Worm (Caenorhabditis elegans) whole organism, L4 larva: ENCODE measurements around the gene W05H9.2.

ENCODE experiments used
- F10B5.3 ChIP-seq: sonication (generic microtip); optimal IDR thresholded peaks from 2 replicates; lab custom pipeline; 2016; ENCODE audit warnings: mild to moderate bottlenecking, missing genetic modification characterization, missing compliant biosample characterization
- F37D6.2 ChIP-seq: sonication (generic microtip); optimal IDR thresholded peaks from 2 replicates; lab custom pipeline; 2016; ENCODE audit warnings: mild to moderate bottlenecking, missing genetic modification characterization, missing compliant biosample characterization
- F44E2.7 ChIP-seq: fragments of 200-800 bp; sonication (Bioruptor generic); IDR thresholded peaks from 2 replicates; pipeline ENCODE4 v2.1.2; 2022; ENCODE audit warnings: missing genetic modification characterization, missing compliant biosample characterization
- T20F7.1 ChIP-seq: fragments of 200-800 bp; sonication (Bioruptor generic); optimal IDR thresholded peaks from 2 replicates; lab custom pipeline; 2018; ENCODE audit warnings: mild to moderate bottlenecking, missing genetic modification characterization, missing compliant biosample characterization
- Y105C5A.15 ChIP-seq: fragments of 200-800 bp; sonication (Bioruptor generic); IDR thresholded peaks from 2 replicates; pipeline ENCODE4 v1.3.6; 2022; ENCODE audit warnings: missing genetic modification characterization, missing compliant biosample characterization
- Y5F2A.4 ChIP-seq: fragments of 200-800 bp; sonication (Bioruptor generic); optimal IDR thresholded peaks from 2 replicates; lab custom pipeline; 2018; ENCODE audit warnings: mild to moderate bottlenecking, missing genetic modification characterization, missing compliant biosample characterization
- ZK337.2 ChIP-seq: fragments of 200-800 bp; sonication (Bioruptor generic); IDR thresholded peaks from 2 replicates; pipeline ENCODE4 v1.3.6; 2022; ENCODE audit warnings: missing genetic modification reagents, missing genetic modification characterization, missing compliant biosample characterization
- ama-1 ChIP-seq: fragments of 150-350 bp; optimal IDR thresholded peaks from 2 replicates; lab custom pipeline; 2014; ENCODE audit warnings: inconsistent platforms, mixed read lengths
- ceh-44 ChIP-seq: fragments of 200-800 bp; sonication (Bioruptor generic); IDR thresholded peaks from 2 replicates; pipeline ENCODE4 v1.3.6; 2022; ENCODE audit warnings: missing genetic modification reagents, missing genetic modification characterization, missing compliant biosample characterization
- ceh-62 ChIP-seq: sonication (generic microtip); optimal IDR thresholded peaks from 2 replicates; lab custom pipeline; 2017; ENCODE audit warnings: missing biosample characterization, missing genetic modification characterization
- daf-16 ChIP-seq, 3 experiments: sonication (generic microtip); optimal IDR thresholded peaks; 2 replicates each; lab custom pipeline; 2016 to 2017; ENCODE audit warnings: missing genetic modification characterization in 3 of 3, missing genetic modification reagents in 3 of 3, mild to moderate bottlenecking in 2 of 3, missing compliant biosample characterization in 2 of 3, missing biosample characterization in 1 of 3, moderate library complexity in 1 of 3
- daf-19 ChIP-seq: fragments of 200-800 bp; sonication (Bioruptor generic); conservative IDR thresholded peaks from 2 replicates; pipeline ENCODE4 v1.3.6; 2022; ENCODE audit warnings: missing genetic modification characterization, missing compliant biosample characterization
- daf-8 ChIP-seq: fragments of 200-800 bp; sonication (Bioruptor generic); IDR thresholded peaks from 2 replicates; pipeline ENCODE4 v1.3.6; 2022; ENCODE audit warnings: missing genetic modification characterization, missing compliant biosample characterization
- duxl-1 ChIP-seq: sonication (generic microtip); optimal IDR thresholded peaks from 2 replicates; lab custom pipeline; 2016; ENCODE audit warnings: mild to moderate bottlenecking, missing genetic modification characterization, moderate library complexity, missing compliant biosample characterization; ENCODE audit not compliant: poor library complexity
- egl-27 ChIP-seq: sonication (generic microtip); optimal IDR thresholded peaks from 3 replicates; lab custom pipeline; 2017; ENCODE audit warnings: missing biosample characterization, missing genetic modification reagents, missing genetic modification characterization
- egl-43 ChIP-seq: fragments of 200-800 bp; sonication (Bioruptor generic); IDR thresholded peaks from 2 replicates; pipeline ENCODE4 v1.3.6; 2022; ENCODE audit warnings: missing genetic modification reagents, missing genetic modification characterization, missing compliant biosample characterization
- fos-1 ChIP-seq: fragments of 150-350 bp; optimal IDR thresholded peaks from 2 replicates; lab custom pipeline; 2014; ENCODE audit warnings: missing biosample characterization, missing genetic modification characterization
- gei-8 ChIP-seq: fragments of 200-800 bp; sonication (Bioruptor generic); optimal IDR thresholded peaks from 2 replicates; lab custom pipeline; 2018; ENCODE audit warnings: mild to moderate bottlenecking, missing genetic modification characterization, missing compliant biosample characterization
- hmg-1.1 ChIP-seq: fragments of 200-800 bp; sonication (Bioruptor generic); IDR thresholded peaks from 2 replicates; pipeline ENCODE4 v1.3.6; 2022; ENCODE audit warnings: missing genetic modification reagents, missing genetic modification characterization, missing compliant biosample characterization
- jun-1 ChIP-seq: fragments of 150-350 bp; optimal IDR thresholded peaks from 2 replicates; lab custom pipeline; 2014; ENCODE audit warnings: missing biosample characterization, missing genetic modification reagents, missing genetic modification characterization
- lim-7 ChIP-seq: fragments of 200-800 bp; sonication (Bioruptor generic); IDR thresholded peaks from 2 replicates; pipeline ENCODE4 v1.3.6; 2022; ENCODE audit warnings: missing genetic modification characterization, missing compliant biosample characterization
- lin-1 ChIP-seq: fragments of 200-800 bp; sonication (Bioruptor generic); IDR thresholded peaks from 2 replicates; pipeline ENCODE4 v1.3.6; 2022; ENCODE audit warnings: missing genetic modification reagents, missing genetic modification characterization, missing compliant biosample characterization
- lin-13 ChIP-seq: fragments of 150-350 bp; optimal IDR thresholded peaks from 2 replicates; lab custom pipeline; 2014; ENCODE audit warnings: missing biosample characterization, missing genetic modification reagents, missing genetic modification characterization
- lin-29 ChIP-seq: fragments of 200-800 bp; sonication (Bioruptor generic); IDR thresholded peaks from 2 replicates; pipeline ENCODE4 v1.3.6; 2022; ENCODE audit warnings: missing genetic modification reagents, missing genetic modification characterization, missing compliant biosample characterization
- lin-38 ChIP-seq: fragments of 200-800 bp; sonication (Bioruptor generic); IDR thresholded peaks from 2 replicates; pipeline ENCODE4 v1.3.6; 2022; ENCODE audit warnings: missing genetic modification reagents, missing genetic modification characterization, missing compliant biosample characterization
- lsy-2 ChIP-seq, 2 experiments: fragments of 150-350 bp in 1 of 2; sonication (generic microtip) in 1 of 2; optimal IDR thresholded peaks; 2 replicates each; lab custom pipeline; 2014 to 2017; ENCODE audit warnings: missing biosample characterization in 2 of 2, missing genetic modification characterization in 2 of 2
- madf-5 ChIP-seq, 2 experiments: fragments of 200-800 bp; sonication (Bioruptor generic); IDR thresholded peaks; 2 replicates each; pipeline ENCODE4 v1.3.6; 2022; ENCODE audit warnings: missing compliant biosample characterization in 2 of 2, missing genetic modification characterization in 2 of 2
- madf-9 ChIP-seq: fragments of 200-800 bp; sonication (Bioruptor generic); conservative IDR thresholded peaks from 2 replicates; pipeline ENCODE4 v1.3.6; 2022; ENCODE audit warnings: missing genetic modification reagents, missing genetic modification characterization, missing compliant biosample characterization
- mdl-1 ChIP-seq, 2 experiments: fragments of 150-350 bp in 1 of 2; sonication (generic microtip) in 1 of 2; optimal IDR thresholded peaks; 2 replicates each; lab custom pipeline; 2014 to 2017; ENCODE audit warnings: missing biosample characterization in 2 of 2, missing genetic modification characterization in 2 of 2
- mdt-29 ChIP-seq: fragments of 200-800 bp; sonication (Bioruptor generic); IDR thresholded peaks from 2 replicates; pipeline ENCODE4 v1.3.6; 2022; ENCODE audit warnings: missing genetic modification reagents, missing genetic modification characterization, missing compliant biosample characterization
- mep-1 ChIP-seq: fragments of 150-350 bp; sonication (generic microtip); optimal IDR thresholded peaks from 3 replicates; lab custom pipeline; 2014; ENCODE audit warnings: missing biosample characterization, missing genetic modification characterization
- mxl-2 ChIP-seq: fragments of 200-800 bp; sonication (Bioruptor generic); conservative IDR thresholded peaks from 2 replicates; pipeline ENCODE4 v1.3.6; 2022; ENCODE audit warnings: missing genetic modification reagents, missing genetic modification characterization, missing compliant biosample characterization
- mxl-3 ChIP-seq: fragments of 200-800 bp; sonication (Bioruptor generic); optimal IDR thresholded peaks from 2 replicates; lab custom pipeline; 2018; ENCODE audit warnings: mild to moderate bottlenecking, missing genetic modification characterization, missing compliant biosample characterization
- nhr-102 ChIP-seq: sonication (generic microtip); optimal IDR thresholded peaks from 2 replicates; lab custom pipeline; 2016; ENCODE audit warnings: mild to moderate bottlenecking, missing genetic modification characterization, moderate library complexity, missing compliant biosample characterization
- nhr-111 ChIP-seq: fragments of 200-800 bp; sonication (Bioruptor generic); optimal IDR thresholded peaks from 2 replicates; lab custom pipeline; 2018; ENCODE audit warnings: mild to moderate bottlenecking, missing genetic modification characterization, missing compliant biosample characterization
- nhr-237 ChIP-seq: sonication (generic microtip); optimal IDR thresholded peaks from 2 replicates; lab custom pipeline; 2017; ENCODE audit warnings: missing biosample characterization, missing genetic modification characterization
- nhr-28 ChIP-seq: fragments of 150-350 bp; optimal IDR thresholded peaks from 2 replicates; lab custom pipeline; 2014; ENCODE audit warnings: missing biosample characterization, missing genetic modification characterization
- nhr-77 ChIP-seq: fragments of 150-350 bp; optimal IDR thresholded peaks from 2 replicates; lab custom pipeline; 2014; ENCODE audit warnings: missing biosample characterization, missing genetic modification characterization
- set-16 ChIP-seq: fragments of 200-800 bp; sonication (Bioruptor generic); IDR thresholded peaks from 2 replicates; pipeline ENCODE4 v1.3.6; 2022; ENCODE audit warnings: missing genetic modification reagents, missing genetic modification characterization, missing compliant biosample characterization
- skn-1 ChIP-seq: fragments of 150-350 bp; optimal IDR thresholded peaks from 2 replicates; lab custom pipeline; 2014; ENCODE audit warnings: missing biosample characterization, missing genetic modification characterization
- spr-3 ChIP-seq: fragments of 200-800 bp; sonication (Bioruptor generic); optimal IDR thresholded peaks from 2 replicates; lab custom pipeline; 2018; ENCODE audit warnings: mild to moderate bottlenecking, missing genetic modification characterization, missing compliant biosample characterization
- tra-1 ChIP-seq: fragments of 200-800 bp; sonication (Bioruptor generic); IDR thresholded peaks from 2 replicates; pipeline ENCODE4 v1.3.6; 2022; ENCODE audit warnings: missing genetic modification reagents, missing genetic modification characterization, missing compliant biosample characterization
- unc-39 ChIP-seq: sonication (generic microtip); optimal IDR thresholded peaks from 2 replicates; lab custom pipeline; 2017; ENCODE audit warnings: missing biosample characterization, missing genetic modification characterization
- unc-62 ChIP-seq, 3 experiments: fragments of 150-350 bp in 1 of 3; sonication (generic microtip); optimal IDR thresholded peaks in 2 of 3; peaks in 1 of 3; 1 replicate in 1 of 3; 2 replicates in 2 of 3; lab custom pipeline; 2014 to 2017; ENCODE audit warnings: missing biosample characterization in 3 of 3, missing genetic modification characterization in 3 of 3, missing genetic modification reagents in 3 of 3, missing genotype in 1 of 3
- vab-7 ChIP-seq: fragments of 200-800 bp; sonication (Bioruptor generic); IDR thresholded peaks from 2 replicates; pipeline ENCODE4 v1.3.6; 2022; ENCODE audit warnings: missing genetic modification reagents, missing genetic modification characterization, missing compliant biosample characterization
- zag-1 ChIP-seq: fragments of 150-350 bp; optimal IDR thresholded peaks from 2 replicates; lab custom pipeline; 2014; ENCODE audit warnings: missing biosample characterization, missing genetic modification characterization
- zip-11 ChIP-seq: fragments of 200-800 bp; sonication (Bioruptor generic); IDR thresholded peaks from 2 replicates; pipeline ENCODE4 v1.3.6; 2022; ENCODE audit warnings: missing genetic modification characterization, missing compliant biosample characterization
- ztf-11 ChIP-seq: fragments of 150-350 bp; optimal IDR thresholded peaks from 2 replicates; lab custom pipeline; 2014; ENCODE audit warnings: missing biosample characterization, missing genetic modification characterization
- ztf-7 ChIP-seq: fragments of 150-350 bp; optimal IDR thresholded peaks from 2 replicates; lab custom pipeline; 2014; ENCODE audit warnings: missing biosample characterization, missing genetic modification characterization

W05H9.2 gene

DNA sequence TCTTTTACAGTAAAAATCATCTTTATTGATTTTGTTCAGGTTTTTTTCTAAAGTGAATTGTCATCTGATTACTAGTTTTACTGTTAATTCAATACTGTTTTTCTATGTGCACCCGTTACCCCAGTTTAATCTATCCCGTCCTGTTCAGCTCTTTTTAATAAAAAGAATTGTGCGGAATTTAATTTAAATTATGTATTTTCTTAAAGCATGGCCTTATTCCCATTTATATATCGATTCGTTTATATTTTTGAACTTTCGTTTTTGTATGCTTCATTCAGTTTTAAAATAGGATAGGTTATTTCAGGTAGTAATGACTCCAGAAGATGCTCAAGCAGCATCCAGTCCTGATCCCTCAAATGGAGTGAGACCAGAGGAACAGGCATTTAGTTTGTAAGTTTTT lies at the start of gene W05H9.2:
Gene W05H9.2 (plus strand): TSS at position 301 of the 400 bp plus-strand sequence.
- no peak for TF ChIP-seq nhr-102 (tag; lab: Kevin White, UChicago)
- TF ChIP-seq nhr-28 (tag; lab: Kevin White, UChicago), result no peak
- TF ChIP-seq lin-38 (GFP tag; lab: Robert Waterston, UW), result no peak

DNA sequence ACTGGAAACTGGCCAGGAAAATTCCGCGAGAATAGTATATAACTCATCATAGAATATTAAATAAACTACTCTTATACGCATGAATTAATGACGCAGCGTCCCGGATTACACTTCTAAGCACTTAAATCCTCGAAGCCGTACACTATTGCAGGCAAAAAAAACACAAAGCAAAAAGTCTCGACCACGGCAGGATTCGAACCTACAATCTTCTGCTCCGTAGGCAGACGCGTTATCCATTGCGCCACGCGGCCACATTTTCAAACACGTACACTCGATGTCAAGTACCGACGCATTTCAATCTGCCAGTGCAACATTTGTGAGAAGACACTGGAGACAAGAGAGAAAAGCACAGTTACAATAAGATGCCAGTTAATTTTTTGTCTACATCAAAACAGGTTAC lies 46.9 kb upstream of the W05H9.2 start:
- no peak for TF ChIP-seq Y5F2A.4 (GFP tag; lab: Kevin White, UChicago)
- TF ChIP-seq zip-11 (GFP tag; lab: Robert Waterston, UW), result no peak
- peak; percentile 34; the same call in 1 of the 2 replicates for TF ChIP-seq lin-1 (GFP tag; lab: Robert Waterston, UW)
- TF ChIP-seq T20F7.1 (GFP tag; lab: Kevin White, UChicago), result peak; percentile 38
- peak; percentile 62; the same call in 1 of the 2 replicates for TF ChIP-seq F44E2.7 (GFP tag; lab: Robert Waterston, UW)
- no peak for TF ChIP-seq nhr-111 (GFP tag; lab: Kevin White, UChicago)
- peak; percentile 74; the same call in 1 of the 2 replicates for TF ChIP-seq daf-19 (GFP tag; lab: Robert Waterston, UW)
- peak; percentile 25 for TF ChIP-seq nhr-77 (tag; lab: Kevin White, UChicago)
- peak; percentile 83 for TF ChIP-seq lim-7 (GFP tag; lab: Robert Waterston, UW)
- peak; percentile 68 for TF ChIP-seq duxl-1 (tag; lab: Kevin White, UChicago)
- TF ChIP-seq tra-1, result no peak; the same call in 1 of the 2 replicates
- peak in 1 of 2 experiments; percentile 37 for TF ChIP-seq lsy-2 (tag; optimal IDR thresholded peaks at IDR 0.05; lab: Kevin White, UChicago)
- no peak for TF ChIP-seq mxl-2 (GFP tag; lab: Robert Waterston, UW)
- TF ChIP-seq ZK337.2 (GFP tag; lab: Robert Waterston, UW), result peak; percentile 74
- peak; percentile 43 for TF ChIP-seq mxl-3 (GFP tag; lab: Kevin White, UChicago)
- no peak for TF ChIP-seq nhr-237 (tag; lab: Kevin White, UChicago)
- peak; percentile 47 for TF ChIP-seq spr-3 (GFP tag; lab: Kevin White, UChicago)
- TF ChIP-seq mep-1 (tag; lab: Kevin White, UChicago), result peak; percentile 71
- TF ChIP-seq ceh-62 (tag; lab: Kevin White, UChicago), result no peak
- no peak for TF ChIP-seq F10B5.3 (tag; lab: Kevin White, UChicago)
- no peak for TF ChIP-seq F37D6.2 (tag; lab: Kevin White, UChicago)
- TF ChIP-seq unc-39 (tag; lab: Kevin White, UChicago), result no peak
- peak; percentile 73 for TF ChIP-seq hmg-1.1
- TF ChIP-seq mdt-29 (GFP tag; lab: Robert Waterston, UW), result peak; percentile 63; the same call in 1 of the 2 replicates
- no peak for TF ChIP-seq fos-1 (tag; lab: Kevin White, UChicago)
- no peak for TF ChIP-seq egl-27 (tag; lab: Kevin White, UChicago)
- no peak for TF ChIP-seq daf-8 (GFP tag; lab: Robert Waterston, UW)
- no peak for TF ChIP-seq skn-1 (tag; lab: Kevin White, UChicago)
- TF ChIP-seq vab-7 (GFP tag; lab: Robert Waterston, UW), result peak; percentile 89
- no peak for TF ChIP-seq unc-62 (GFP tag; optimal IDR thresholded peaks at IDR 0.05 in 1 of 2; lab: Kevin White, UChicago)
- no peak for TF ChIP-seq unc-62 (tag; optimal IDR thresholded peaks at IDR 0.05; lab: Kevin White, UChicago)
- TF ChIP-seq lin-29, result no peak
- TF ChIP-seq set-16 (GFP tag; lab: Robert Waterston, UW), result no peak
- TF ChIP-seq daf-16 (GFP tag; optimal IDR thresholded peaks at IDR 0.05; lab: Kevin White, UChicago), result peak; percentile 31 to 64
- no peak for TF ChIP-seq daf-16 (tag; optimal IDR thresholded peaks at IDR 0.05; lab: Kevin White, UChicago)
- TF ChIP-seq madf-9 (GFP tag; lab: Robert Waterston, UW), result peak; percentile 56
- TF ChIP-seq ztf-7, result no peak
- TF ChIP-seq ceh-44 (GFP tag; lab: Robert Waterston, UW), result peak; percentile 76; the same call in 1 of the 2 replicates
- no peak for TF ChIP-seq jun-1 (tag; lab: Kevin White, UChicago)
- TF ChIP-seq egl-43 (GFP tag; lab: Robert Waterston, UW), result peak; percentile 87
- TF ChIP-seq ztf-11 (tag; lab: Kevin White, UChicago), result no peak
- peak; percentile 57; the same call in 1 of the 2 replicates for TF ChIP-seq Y105C5A.15 (GFP tag; lab: Robert Waterston, UW)
- TF ChIP-seq gei-8, result peak; percentile 43
- 0 out of 4 replicates have a peak, but pooled peaks have one; percentile 26 to 71 for TF ChIP-seq madf-5 (GFP tag; IDR thresholded peaks at IDR 0.05; lab: Robert Waterston, UW)
- no peak for TF ChIP-seq mdl-1 (tag; optimal IDR thresholded peaks at IDR 0.05; lab: Kevin White, UChicago)
- no peak for TF ChIP-seq ama-1 (lab: Kevin White, UChicago)
- no peak for TF ChIP-seq lin-13
- no peak for TF ChIP-seq zag-1 (tag; lab: Kevin White, UChicago)
